Worm (Caenorhabditis elegans): ENCODE data around the gene pqn-87.
A peak's percentile ranks its signal among the peaks of the same experiment; 100 is the strongest.

The pqn-87 gene

DNA sequence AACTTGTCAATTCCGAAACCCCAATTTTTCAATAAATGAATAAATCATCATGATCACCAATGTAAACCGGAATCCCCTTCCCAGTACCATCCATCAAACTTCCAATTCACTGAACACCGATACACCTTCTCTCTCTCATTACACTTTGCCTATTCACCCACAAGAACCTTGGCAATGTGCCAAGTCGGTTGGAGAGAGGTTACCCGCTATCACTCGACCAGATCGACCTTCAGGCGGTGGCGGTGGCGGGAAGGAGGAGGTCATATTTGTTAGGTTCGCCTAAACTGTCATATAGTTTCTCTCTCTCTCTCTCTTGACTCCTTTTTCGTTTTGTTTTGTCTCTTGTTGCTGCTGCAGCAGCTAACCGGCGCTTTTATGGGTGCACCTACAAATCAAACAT, 37.7 kb upstream of the pqn-87 start (continued):
- TF ChIP-seq mep-1 (tag; optimal IDR thresholded peaks at IDR 0.05) (peak; percentile 3), ceh-63 (GFP tag; optimal IDR thresholded peaks at IDR 0.05) (no peak), lir-3 (tag; optimal IDR thresholded peaks at IDR 0.05; ENCODE audit: poor library complexity) (no peak), zag-1 (tag; optimal IDR thresholded peaks at IDR 0.05) (no peak), efl-3 (GFP tag; optimal IDR thresholded peaks at IDR 0.05) (no peak), lsy-2 (tag; optimal IDR thresholded peaks at IDR 0.05) (peak in 1 of 2 experiments; percentile 20), efl-1 (optimal IDR thresholded peaks at IDR 0.05) (peak in 1 of 2 experiments; percentile 9), efl-1 (GFP tag; optimal IDR thresholded peaks at IDR 0.05 in 1 of 2) (no peak), nhr-77 (tag; optimal IDR thresholded peaks at IDR 0.05) (no peak), ama-1 (optimal IDR thresholded peaks at IDR 0.05) (no peak), unc-98 (GFP tag; IDR thresholded peaks at IDR 0.05) (no peak), grh-1 (GFP tag; IDR thresholded peaks at IDR 0.05) (peak; percentile 71), unc-62 (GFP tag; optimal IDR thresholded peaks at IDR 0.05) (no peak), nhr-12 (tag; optimal IDR thresholded peaks at IDR 0.05) (no peak), ets-5 (GFP tag; IDR thresholded peaks at IDR 0.05) (no peak), alr-1 (tag; optimal IDR thresholded peaks at IDR 0.05; ENCODE audit: borderline replicate concordance) (no peak), isw-1 (GFP tag; IDR thresholded peaks at IDR 0.05) (no peak), nhr-20 (tag; optimal IDR thresholded peaks at IDR 0.05) (peak; percentile 56), C16A3.4 (tag; optimal IDR thresholded peaks at IDR 0.05) (peak; percentile 32), elt-2 (tag; optimal IDR thresholded peaks at IDR 0.05) (no peak), nhr-84 (tag; optimal IDR thresholded peaks at IDR 0.05) (no peak), ces-1 (GFP tag; optimal IDR thresholded peaks at IDR 0.05) (no peak), fkh-8 (tag; optimal IDR thresholded peaks at IDR 0.05) (no peak), vab-15 (tag; optimal IDR thresholded peaks at IDR 0.05) (no peak), nhr-85 (tag) (peak; percentile 95), aha-1 (tag; optimal IDR thresholded peaks at IDR 0.05) (no peak), Y116A8C.19 (tag; optimal IDR thresholded peaks at IDR 0.05; ENCODE audit: borderline replicate concordance) (no peak), rnt-1 (tag; optimal IDR thresholded peaks at IDR 0.05) (no peak), jun-1 (tag; optimal IDR thresholded peaks at IDR 0.05) (peak; percentile 16), ceh-90 (tag; optimal IDR thresholded peaks at IDR 0.05) (no peak), fkh-4 (tag; optimal IDR thresholded peaks at IDR 0.05; ENCODE audit: borderline replicate concordance) (no peak)

- TF ChIP-seq blmp-1 (tag; optimal IDR thresholded peaks at IDR 0.05) (peak; percentile 85), nhr-90 (tag; optimal IDR thresholded peaks at IDR 0.05; ENCODE audit: poor library complexity) (peak; percentile 20), nhr-85 (tag) (peak; percentile 68), mep-1 (tag; optimal IDR thresholded peaks at IDR 0.05) (peak; percentile 34), nhr-71 (tag; optimal IDR thresholded peaks at IDR 0.05) (peak; percentile 14), lsy-2 (tag; optimal IDR thresholded peaks at IDR 0.05) (no peak), nhr-20 (tag; optimal IDR thresholded peaks at IDR 0.05) (peak; percentile 22), snu-23 (GFP tag; optimal IDR thresholded peaks at IDR 0.05) (peak; percentile 23), mef-2 (tag; optimal IDR thresholded peaks at IDR 0.05) (no peak), nhr-76 (tag; optimal IDR thresholded peaks at IDR 0.05) (no peak), pag-3 (tag; optimal IDR thresholded peaks at IDR 0.05; ENCODE audit: borderline replicate concordance, insufficient read depth) (peak; percentile 72), zag-1 (tag; optimal IDR thresholded peaks at IDR 0.05) (no peak), unc-98 (GFP tag; IDR thresholded peaks at IDR 0.05) (no peak)
These were observed 36.4 kb upstream of the pqn-87 start for ce11 chrII:12261147-12261821.

DNA sequence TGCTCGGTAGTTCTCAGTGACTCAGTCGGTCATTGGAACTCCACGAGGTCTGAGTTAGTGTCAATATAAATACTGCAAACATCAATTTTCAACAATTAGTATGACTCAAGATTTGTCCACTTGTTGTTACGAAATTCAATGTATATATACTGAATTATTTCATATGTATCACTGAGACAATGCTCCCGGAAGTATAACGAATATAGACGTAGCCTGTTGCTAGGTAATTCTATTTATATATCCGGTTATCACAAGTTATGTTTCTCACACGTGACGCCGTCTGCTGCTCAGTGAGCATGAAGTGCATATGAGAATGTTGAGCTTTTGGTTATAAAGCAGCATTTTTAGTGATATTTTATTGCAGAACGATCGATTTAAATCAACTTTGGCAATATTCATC, 35.7 kb upstream of the pqn-87 start:
- no peak for TF ChIP-seq fkh-4 (tag; optimal IDR thresholded peaks at IDR 0.05; ENCODE audit: borderline replicate concordance)
- TF ChIP-seq nhr-77 (tag; optimal IDR thresholded peaks at IDR 0.05), result no peak
- peak; percentile 58 for TF ChIP-seq ceh-8 (GFP tag; optimal IDR thresholded peaks at IDR 0.05)
- no peak for TF ChIP-seq snpc-4 (tag; optimal IDR thresholded peaks at IDR 0.05)
- TF ChIP-seq lin-15B (tag; optimal IDR thresholded peaks at IDR 0.05), result no peak
- peak; percentile 29 for TF ChIP-seq nhr-47 (tag; optimal IDR thresholded peaks at IDR 0.05)
- no peak for TF ChIP-seq zip-4 (GFP tag; optimal IDR thresholded peaks at IDR 0.05)
- TF ChIP-seq nhr-71 (tag; optimal IDR thresholded peaks at IDR 0.05), result peak; percentile 42
- TF ChIP-seq fkh-8 (tag; optimal IDR thresholded peaks at IDR 0.05), result peak; percentile 83
- no peak for TF ChIP-seq nhr-90 (tag; optimal IDR thresholded peaks at IDR 0.05; ENCODE audit: poor library complexity)
- no peak for TF ChIP-seq sptf-1 (tag; optimal IDR thresholded peaks at IDR 0.05)
- TF ChIP-seq xbp-1 (tag; optimal IDR thresholded peaks at IDR 0.05), result no peak
- no peak for TF ChIP-seq elt-2 (tag; optimal IDR thresholded peaks at IDR 0.05)
